Worm (Caenorhabditis elegans) whole organism, L1 larva: ENCODE results near the gene F13B6.2.

Source experiments
- C04F5.9 ChIP-seq: sonication (generic microtip); optimal IDR thresholded peaks from 2 replicates; lab custom pipeline; 2016; ENCODE audit warnings: missing genetic modification characterization, missing compliant biosample characterization
- C34B4.2 ChIP-seq: sonication (generic microtip); optimal IDR thresholded peaks from 2 replicates; lab custom pipeline; 2017; ENCODE audit warnings: mild to moderate bottlenecking, missing genetic modification characterization, missing compliant biosample characterization
- F16B12.6 ChIP-seq: fragments of 150-350 bp; optimal IDR thresholded peaks from 2 replicates; lab custom pipeline; 2014; ENCODE audit warnings: missing biosample characterization, missing genetic modification characterization
- Y116A8C.19 ChIP-seq: sonication (generic microtip); optimal IDR thresholded peaks from 2 replicates; lab custom pipeline; 2016; ENCODE audit warnings: missing compliant biosample characterization, missing genetic modification characterization, borderline replicate concordance
- aha-1 ChIP-seq: fragments of 150-350 bp; optimal IDR thresholded peaks from 2 replicates; lab custom pipeline; 2014; ENCODE audit warnings: missing biosample characterization, missing genetic modification characterization
- alr-1 ChIP-seq: fragments of 200-800 bp; sonication (Bioruptor generic); optimal IDR thresholded peaks from 2 replicates; lab custom pipeline; 2018; ENCODE audit warnings: borderline replicate concordance, mild to moderate bottlenecking, missing genetic modification characterization, missing compliant biosample characterization
- blmp-1 ChIP-seq: fragments of 150-350 bp; optimal IDR thresholded peaks from 2 replicates; lab custom pipeline; 2014; ENCODE audit warnings: missing biosample characterization, missing genetic modification characterization
- ceh-90 ChIP-seq: sonication (generic microtip); optimal IDR thresholded peaks from 2 replicates; lab custom pipeline; 2016; ENCODE audit warnings: missing genetic modification characterization, missing compliant biosample characterization
- ces-1 ChIP-seq: fragments of 150-350 bp; optimal IDR thresholded peaks from 2 replicates; lab custom pipeline; 2014; ENCODE audit warnings: missing biosample characterization, missing genetic modification reagents, missing genetic modification characterization
- dpl-1 ChIP-seq, 3 experiments: fragments of 150-350 bp in 2 of 3; sonication (generic microtip) in 1 of 3; optimal IDR thresholded peaks; 2 replicates each; lab custom pipeline; 2014 to 2017; ENCODE audit warnings: missing biosample characterization in 3 of 3, missing genetic modification characterization in 3 of 3, missing genetic modification reagents in 3 of 3
- efl-1 ChIP-seq, 4 experiments: fragments of 150-350 bp; optimal IDR thresholded peaks in 3 of 4; peaks in 1 of 4; 1 replicate in 1 of 4; 2 replicates in 3 of 4; lab custom pipeline; 2014; ENCODE audit warnings: missing biosample characterization in 2 of 4, missing genetic modification characterization in 2 of 4, missing genetic modification reagents in 2 of 4
- egl-27 ChIP-seq, 2 experiments: fragments of 150-350 bp in 1 of 2; sonication (generic microtip); optimal IDR thresholded peaks; 3 replicates each; lab custom pipeline; 2017 to 2018; ENCODE audit warnings: missing biosample characterization in 2 of 2, missing genetic modification characterization in 2 of 2, missing genetic modification reagents in 2 of 2
- elt-3 ChIP-seq, 6 experiments: fragments of 150-350 bp in 1 of 6; sonication (generic microtip); optimal IDR thresholded peaks; 2 replicates each; lab custom pipeline; 2017 to 2018; ENCODE audit warnings: missing biosample characterization in 6 of 6, missing genetic modification characterization in 6 of 6, inconsistent platforms in 1 of 6
- fkh-4 ChIP-seq: sonication (generic microtip); optimal IDR thresholded peaks from 2 replicates; lab custom pipeline; 2016; ENCODE audit warnings: missing compliant biosample characterization, missing genetic modification characterization, borderline replicate concordance
- fkh-8 ChIP-seq: sonication (generic microtip); optimal IDR thresholded peaks from 2 replicates; lab custom pipeline; 2016; ENCODE audit warnings: mild to moderate bottlenecking, missing genetic modification characterization, missing compliant biosample characterization
- fos-1 ChIP-seq: fragments of 150-350 bp; optimal IDR thresholded peaks from 2 replicates; lab custom pipeline; 2014; ENCODE audit warnings: missing biosample characterization, missing genetic modification characterization
- hlh-17 ChIP-seq: fragments of 200-800 bp; sonication (Bioruptor generic); optimal IDR thresholded peaks from 2 replicates; lab custom pipeline; 2018; ENCODE audit warnings: missing genetic modification characterization, mild to moderate bottlenecking, missing compliant biosample characterization, moderate library complexity, borderline replicate concordance
- hlh-4 ChIP-seq: sonication (generic microtip); optimal IDR thresholded peaks from 2 replicates; lab custom pipeline; 2016; ENCODE audit warnings: mild to moderate bottlenecking, missing genetic modification characterization, missing compliant biosample characterization
- hpl-2 ChIP-seq: fragments of 150-350 bp; optimal IDR thresholded peaks from 2 replicates; lab custom pipeline; 2014; ENCODE audit warnings: missing biosample characterization, missing genetic modification reagents, missing genetic modification characterization
- isw-1 ChIP-seq: fragments of 200-800 bp; sonication (Bioruptor generic); IDR thresholded peaks from 2 replicates; pipeline ENCODE4 v1.3.6; 2022; ENCODE audit warnings: missing genetic modification characterization, missing compliant biosample characterization
- lin-13 ChIP-seq: fragments of 150-350 bp; optimal IDR thresholded peaks from 2 replicates; lab custom pipeline; 2014; ENCODE audit warnings: missing biosample characterization, missing genetic modification reagents, missing genetic modification characterization
- lin-14 ChIP-seq: fragments of 200-800 bp; sonication (Bioruptor generic); optimal IDR thresholded peaks from 2 replicates; lab custom pipeline; 2018; ENCODE audit warnings: mild to moderate bottlenecking, missing genetic modification characterization, moderate library complexity, missing compliant biosample characterization
- lin-15B ChIP-seq: fragments of 150-350 bp; sonication (generic microtip); optimal IDR thresholded peaks from 3 replicates; lab custom pipeline; 2014; ENCODE audit warnings: missing biosample characterization, missing genetic modification characterization
- lin-35 ChIP-seq, 2 experiments: fragments of 150-350 bp; optimal IDR thresholded peaks; 2 replicates each; lab custom pipeline; 2014; ENCODE audit warnings: missing biosample characterization in 2 of 2, missing genetic modification characterization in 2 of 2, missing genetic modification reagents in 2 of 2
- lin-39 ChIP-seq: fragments of 150-350 bp; optimal IDR thresholded peaks from 2 replicates; lab custom pipeline; 2014; ENCODE audit warnings: missing biosample characterization, missing genetic modification reagents, missing genetic modification characterization
- lir-3 ChIP-seq: sonication (generic microtip); optimal IDR thresholded peaks from 2 replicates; lab custom pipeline; 2016; ENCODE audit warnings: mild to moderate bottlenecking, missing genetic modification characterization, moderate library complexity, missing compliant biosample characterization; ENCODE audit not compliant: poor library complexity
- lsy-2 ChIP-seq, 2 experiments: fragments of 150-350 bp; optimal IDR thresholded peaks; 2 replicates each; lab custom pipeline; 2014; ENCODE audit warnings: missing biosample characterization in 2 of 2, missing genetic modification characterization in 2 of 2
- mab-9 ChIP-seq: fragments of 200-800 bp; sonication (Bioruptor generic); IDR thresholded peaks from 2 replicates; pipeline ENCODE4 v1.3.6; 2022; ENCODE audit warnings: missing genetic modification reagents, missing genetic modification characterization, missing compliant biosample characterization
- mef-2 ChIP-seq: fragments of 150-350 bp; optimal IDR thresholded peaks from 2 replicates; lab custom pipeline; 2014; ENCODE audit warnings: missing biosample characterization, missing genetic modification characterization
- nhr-12 ChIP-seq: sonication (generic microtip); optimal IDR thresholded peaks from 2 replicates; lab custom pipeline; 2017; ENCODE audit warnings: missing biosample characterization, missing genetic modification characterization
- nhr-19 ChIP-seq: fragments of 200-800 bp; sonication (Bioruptor generic); conservative IDR thresholded peaks from 2 replicates; pipeline ENCODE4 v1.3.6; 2022; ENCODE audit warnings: missing genetic modification characterization, missing compliant biosample characterization
- nhr-71 ChIP-seq: sonication (generic microtip); optimal IDR thresholded peaks from 2 replicates; lab custom pipeline; 2016; ENCODE audit warnings: mild to moderate bottlenecking, missing genetic modification characterization, moderate library complexity, missing compliant biosample characterization
- nhr-85 ChIP-seq: sonication (generic microtip); peaks from one replicate; lab custom pipeline; 2016; ENCODE audit warnings: missing genetic modification characterization, inconsistent platforms, missing compliant biosample characterization
- pag-3 ChIP-seq: sonication (generic microtip); optimal IDR thresholded peaks from 2 replicates; lab custom pipeline; 2017; ENCODE audit warnings: missing genetic modification characterization, mild to moderate bottlenecking, missing compliant biosample characterization, antibody characterized with exemption, borderline replicate concordance; ENCODE audit not compliant: insufficient read depth
- pax-3 ChIP-seq: fragments of 200-800 bp; sonication (Bioruptor generic); optimal IDR thresholded peaks from 2 replicates; lab custom pipeline; 2018; ENCODE audit warnings: mild to moderate bottlenecking, missing genetic modification characterization, moderate library complexity, missing compliant biosample characterization
- pqm-1 ChIP-seq: sonication (generic microtip); optimal IDR thresholded peaks from 3 replicates; lab custom pipeline; 2017; ENCODE audit warnings: missing biosample characterization, missing genetic modification characterization
- rnt-1 ChIP-seq: sonication (generic microtip); optimal IDR thresholded peaks from 2 replicates; lab custom pipeline; 2016; ENCODE audit warnings: mild to moderate bottlenecking, missing genetic modification characterization, moderate library complexity, missing compliant biosample characterization
- snpc-4 ChIP-seq: fragments of 150-350 bp; optimal IDR thresholded peaks from 2 replicates; lab custom pipeline; 2014; ENCODE audit warnings: missing biosample characterization, missing genetic modification characterization
- snu-23 ChIP-seq: sonication (generic microtip); optimal IDR thresholded peaks from 2 replicates; lab custom pipeline; 2016; ENCODE audit warnings: missing genetic modification characterization, missing compliant biosample characterization
- sox-4 ChIP-seq: sonication (generic microtip); optimal IDR thresholded peaks from 2 replicates; lab custom pipeline; 2016; ENCODE audit warnings: missing genetic modification characterization, missing compliant biosample characterization
- sptf-1 ChIP-seq: fragments of 150-350 bp; optimal IDR thresholded peaks from 2 replicates; lab custom pipeline; 2014; ENCODE audit warnings: missing biosample characterization, missing genetic modification characterization
- sup-37 ChIP-seq: fragments of 200-800 bp; sonication (Bioruptor generic); optimal IDR thresholded peaks from 2 replicates; lab custom pipeline; 2018; ENCODE audit warnings: mild to moderate bottlenecking, missing genetic modification characterization, missing compliant biosample characterization
- swsn-7 ChIP-seq: sonication (generic microtip); optimal IDR thresholded peaks from 2 replicates; lab custom pipeline; 2016; ENCODE audit warnings: missing genetic modification characterization, missing compliant biosample characterization
- tbx-2 ChIP-seq: sonication (generic microtip); optimal IDR thresholded peaks from 2 replicates; lab custom pipeline; 2016; ENCODE audit warnings: missing genetic modification characterization, missing compliant biosample characterization
- tlp-1 ChIP-seq: fragments of 150-350 bp; optimal IDR thresholded peaks from 2 replicates; lab custom pipeline; 2014; ENCODE audit warnings: missing biosample characterization, missing genetic modification characterization
- unc-86 ChIP-seq: sonication (generic microtip); optimal IDR thresholded peaks from 2 replicates; lab custom pipeline; 2016; ENCODE audit warnings: missing genetic modification characterization, missing compliant biosample characterization
- unc-98 ChIP-seq: fragments of 200-800 bp; sonication (Bioruptor generic); IDR thresholded peaks from 2 replicates; pipeline ENCODE4 v1.3.6; 2022; ENCODE audit warnings: missing genetic modification characterization, missing compliant biosample characterization
- xbp-1 ChIP-seq: sonication (generic microtip); optimal IDR thresholded peaks from 2 replicates; lab custom pipeline; 2016; ENCODE audit warnings: missing genetic modification characterization, missing compliant biosample characterization
- ztf-11 ChIP-seq, 2 experiments: sonication (generic microtip); optimal IDR thresholded peaks; 2 replicates each; lab custom pipeline; 2016 to 2017; ENCODE audit warnings: missing genetic modification characterization in 2 of 2, missing biosample characterization in 1 of 2, missing compliant biosample characterization in 1 of 2
- ztf-4 ChIP-seq: fragments of 150-350 bp; optimal IDR thresholded peaks from 2 replicates; lab custom pipeline; 2014; ENCODE audit warnings: missing biosample characterization, missing genetic modification characterization

The F13B6.2 gene

DNA sequence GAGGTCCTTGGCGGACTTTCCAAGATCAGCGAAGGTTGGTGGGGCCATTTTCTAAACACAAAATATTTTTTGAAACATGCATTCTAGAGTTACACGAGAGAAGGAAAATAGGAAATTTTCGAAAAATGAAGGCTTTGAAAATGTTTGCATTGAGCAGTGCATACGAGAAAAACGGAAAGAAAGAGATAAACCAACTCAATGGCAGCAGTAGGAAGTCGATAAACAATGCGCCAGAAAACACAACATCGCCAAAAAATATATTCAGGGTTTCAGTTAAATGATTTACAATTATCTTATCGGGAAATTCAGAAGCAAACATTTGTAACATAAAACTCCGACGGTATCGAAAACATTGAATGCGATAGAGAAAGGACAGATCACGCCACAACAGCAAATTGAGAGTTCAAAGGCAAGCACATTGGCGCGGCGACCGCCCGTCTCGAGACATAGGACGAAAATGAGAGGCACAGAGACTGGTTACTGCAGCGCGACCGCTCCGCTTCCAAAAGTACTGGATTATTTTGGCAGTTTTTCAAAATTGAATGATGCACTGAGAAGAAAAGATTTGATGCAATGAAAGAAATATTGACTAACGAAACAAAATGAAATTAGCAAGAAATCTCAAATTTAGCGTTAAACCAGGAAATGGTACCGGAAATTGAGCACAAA is 47.9 kb upstream of the F13B6.2 start, which contains the start of the genes vdac-1 and R05G6.5 (continued):
- TF ChIP-seq Y116A8C.19 (tag; lab: Kevin White, UChicago): no peak
- TF ChIP-seq swsn-7: peak; percentile 82
- TF ChIP-seq unc-86 (tag; lab: Kevin White, UChicago): peak; percentile 56
- no peak for TF ChIP-seq nhr-12 (tag; lab: Kevin White, UChicago)
- TF ChIP-seq elt-3 (tag; optimal IDR thresholded peaks at IDR 0.05; lab: Kevin White, UChicago): peak in 4 of 6 experiments; percentile 30 to 78 (median 46)
- peak; percentile 79 for TF ChIP-seq blmp-1 (tag; lab: Kevin White, UChicago)
- TF ChIP-seq nhr-19 (GFP tag; lab: Robert Waterston, UW): peak; percentile 87
- no peak for TF ChIP-seq sox-4
- peak; percentile 30 for TF ChIP-seq mef-2 (tag; lab: Kevin White, UChicago)
- TF ChIP-seq ztf-4 (tag; lab: Kevin White, UChicago): peak; percentile 55
- peak; percentile 59 to 93 for TF ChIP-seq efl-1 (optimal IDR thresholded peaks at IDR 0.05; lab: Kevin White, UChicago)
- TF ChIP-seq efl-1 (GFP tag; optimal IDR thresholded peaks at IDR 0.05 in 1 of 2; lab: Kevin White, UChicago): peak; percentile 90 to 99
- peak; percentile 77 to 90 for TF ChIP-seq lsy-2 (tag; optimal IDR thresholded peaks at IDR 0.05; lab: Kevin White, UChicago)
- no peak for TF ChIP-seq ztf-11 (tag; optimal IDR thresholded peaks at IDR 0.05; lab: Kevin White, UChicago)
- peak; percentile 95 for TF ChIP-seq nhr-71 (tag; lab: Kevin White, UChicago)
- no peak for TF ChIP-seq C04F5.9 (tag; lab: Kevin White, UChicago)
- peak; percentile 79 for TF ChIP-seq rnt-1
- no peak for TF ChIP-seq aha-1 (tag; lab: Kevin White, UChicago)
- no peak for TF ChIP-seq F16B12.6 (tag; lab: Kevin White, UChicago)
- peak; percentile 63 for TF ChIP-seq fos-1 (tag; lab: Kevin White, UChicago)
- TF ChIP-seq hlh-4 (tag; lab: Kevin White, UChicago): no peak
- TF ChIP-seq hpl-2 (GFP tag; lab: Kevin White, UChicago): no peak
- TF ChIP-seq xbp-1 (tag; lab: Kevin White, UChicago): peak; percentile 83
- peak; percentile 67 for TF ChIP-seq pqm-1 (tag; lab: Kevin White, UChicago)
- no peak for TF ChIP-seq fkh-4 (tag; lab: Kevin White, UChicago)
- peak in 1 of 2 experiments; percentile 33 for TF ChIP-seq egl-27 (tag; optimal IDR thresholded peaks at IDR 0.05; lab: Kevin White, UChicago)
- peak; percentile 71 for TF ChIP-seq isw-1 (GFP tag; lab: Robert Waterston, UW)
- no peak for TF ChIP-seq pag-3 (tag; lab: Kevin White, UChicago)
- TF ChIP-seq lin-14 (GFP tag; lab: Kevin White, UChicago): peak; percentile 97
- peak; percentile 94 to 97 for TF ChIP-seq lin-35 (GFP tag; optimal IDR thresholded peaks at IDR 0.05; lab: Kevin White, UChicago)
- TF ChIP-seq alr-1 (tag; lab: Kevin White, UChicago): no peak
- TF ChIP-seq lir-3 (tag; lab: Kevin White, UChicago): peak; percentile 7
- TF ChIP-seq C34B4.2: peak; percentile 87
- TF ChIP-seq unc-98: no peak
- no peak for TF ChIP-seq lin-39 (tag; lab: Kevin White, UChicago)
- peak; percentile 47 for TF ChIP-seq pax-3
- TF ChIP-seq fkh-8 (tag; lab: Kevin White, UChicago): peak; percentile 81
- TF ChIP-seq snpc-4: peak; percentile 11
- TF ChIP-seq tlp-1 (tag; lab: Kevin White, UChicago): no peak
- TF ChIP-seq mab-9: 0 out of 2 replicates have a peak, but pooled peaks have one; percentile 17
- no peak for TF ChIP-seq ceh-90
- TF ChIP-seq ces-1 (GFP tag; lab: Kevin White, UChicago): no peak
- TF ChIP-seq tbx-2 (tag; lab: Kevin White, UChicago): peak; percentile 86
- peak; percentile 89 to 92 (median 92) for TF ChIP-seq dpl-1 (GFP tag; optimal IDR thresholded peaks at IDR 0.05; lab: Kevin White, UChicago)
- peak; percentile 82 for TF ChIP-seq lin-13 (GFP tag; lab: Kevin White, UChicago)
- no peak for TF ChIP-seq hlh-17
- peak; percentile 93 for TF ChIP-seq snu-23 (GFP tag; lab: Kevin White, UChicago)
- TF ChIP-seq sup-37 (GFP tag; lab: Kevin White, UChicago): peak; percentile 25
- peak; percentile 83 for TF ChIP-seq nhr-85 (tag; lab: Kevin White, UChicago)
- TF ChIP-seq lin-15B: peak; percentile 72
- no peak for TF ChIP-seq sptf-1 (tag; lab: Kevin White, UChicago)
